Worm (Caenorhabditis elegans) whole organism, L3 larva: ENCODE measurements around the gene sru-7.

Experiments used
- ceh-16 ChIP-seq: sonication (generic microtip); optimal IDR thresholded peaks from 2 replicates; lab custom pipeline; 2017; ENCODE audit warnings: missing biosample characterization, missing genetic modification characterization
- daf-12 ChIP-seq: fragments of 150-350 bp; optimal IDR thresholded peaks from 2 replicates; lab custom pipeline; 2014; ENCODE audit warnings: missing biosample characterization, missing genetic modification reagents, missing genetic modification characterization
- lin-15B ChIP-seq: fragments of 150-350 bp; optimal IDR thresholded peaks from 2 replicates; lab custom pipeline; 2014; ENCODE audit warnings: missing biosample characterization, missing genetic modification characterization
- mdl-1 ChIP-seq: fragments of 150-350 bp; optimal IDR thresholded peaks from 2 replicates; lab custom pipeline; 2014; ENCODE audit warnings: missing biosample characterization, missing genetic modification characterization
- mml-1 ChIP-seq: fragments of 150-350 bp; sonication (generic microtip); optimal IDR thresholded peaks from 3 replicates; lab custom pipeline; 2014; ENCODE audit warnings: missing biosample characterization, missing genetic modification characterization
- nfya-1 ChIP-seq: sonication (generic microtip); optimal IDR thresholded peaks from 2 replicates; lab custom pipeline; 2017; ENCODE audit warnings: missing genetic modification characterization, mild to moderate bottlenecking, missing compliant biosample characterization, antibody characterized with exemption, moderate library complexity; ENCODE audit not compliant: insufficient read depth
- nhr-11 ChIP-seq: fragments of 150-350 bp; optimal IDR thresholded peaks from 2 replicates; lab custom pipeline; 2014; ENCODE audit warnings: missing biosample characterization, missing genetic modification characterization
- nhr-67 ChIP-seq: fragments of 150-350 bp; optimal IDR thresholded peaks from 2 replicates; lab custom pipeline; 2014; ENCODE audit warnings: missing biosample characterization, missing genetic modification characterization
- pha-4 ChIP-seq: fragments of 150-350 bp; optimal IDR thresholded peaks from 2 replicates; lab custom pipeline; 2014; ENCODE audit warnings: missing biosample characterization, missing genetic modification reagents, missing genetic modification characterization
- sea-2 ChIP-seq: fragments of 150-350 bp; sonication (generic microtip); optimal IDR thresholded peaks from 4 replicates; lab custom pipeline; 2014; ENCODE audit warnings: missing biosample characterization, missing genetic modification reagents, missing genetic modification characterization
- snpc-4 ChIP-seq: fragments of 150-350 bp; optimal IDR thresholded peaks from 2 replicates; lab custom pipeline; 2014; ENCODE audit warnings: missing biosample characterization, missing genetic modification characterization
- tbx-2 ChIP-seq: sonication (generic microtip); optimal IDR thresholded peaks from 2 replicates; lab custom pipeline; 2016; ENCODE audit warnings: mild to moderate bottlenecking, missing genetic modification characterization, missing compliant biosample characterization
- zag-1 ChIP-seq: fragments of 150-350 bp; optimal IDR thresholded peaks from 2 replicates; lab custom pipeline; 2014; ENCODE audit warnings: missing biosample characterization, missing genetic modification characterization

- TF ChIP-seq zag-1 (tag; lab: Kevin White, UChicago) (no peak), daf-12 (tag; lab: Kevin White, UChicago) (no peak), mml-1 (tag; lab: Kevin White, UChicago) (no peak), nhr-11 (no peak), sea-2 (no peak), nhr-67 (tag; lab: Kevin White, UChicago) (no peak), snpc-4 (tag; lab: Kevin White, UChicago) (no peak), pha-4 (tag; lab: Kevin White, UChicago) (no peak), lin-15B (tag; lab: Kevin White, UChicago) (no peak), mdl-1 (no peak), ceh-16 (tag; lab: Kevin White, UChicago) (no peak), tbx-2 (tag; lab: Kevin White, UChicago) (no peak), nfya-1 (tag; lab: Kevin White, UChicago) (no peak)
Observed at ce11 chrIV:8539645-8540044, 47.3 kb downstream of the sru-7 start.
